Fruit fly (Drosophila melanogaster): ENCODE measurements around the gene CG15754.

CG15754 gene

dm6 chrX:13555700-13556099 is 27.9 kb downstream of the CG15754 start, which contains the start of gene CG11816:
TSS of gene CG11816 (minus strand) at chrX:13555800.
- TF ChIP-seq Jra (GFP tag; optimal IDR thresholded peaks at IDR 0.05) (no peak), sage (GFP tag; optimal IDR thresholded peaks at IDR 0.05) (no peak), CG9705 (GFP tag; optimal IDR thresholded peaks at IDR 0.05) (no peak), brk (GFP tag; optimal IDR thresholded peaks at IDR 0.05) (no peak), pan (optimal IDR thresholded peaks at IDR 0.05) (no peak), Mio (GFP tag; optimal IDR thresholded peaks at IDR 0.05) (no peak), Rel (GFP tag; optimal IDR thresholded peaks at IDR 0.05) (no peak), Rel (tag; optimal IDR thresholded peaks at IDR 0.05) (no peak), psq (GFP tag; optimal IDR thresholded peaks at IDR 0.05) (no peak), Dfd (GFP tag; optimal IDR thresholded peaks at IDR 0.05) (no peak), dsf (GFP tag; optimal IDR thresholded peaks at IDR 0.05; ENCODE audit: borderline replicate concordance) (no peak), ey (GFP tag; optimal IDR thresholded peaks at IDR 0.05) (no peak), OdsH (GFP tag; optimal IDR thresholded peaks at IDR 0.05) (no peak)

- no peak for TF ChIP-seq Mio (GFP tag; optimal IDR thresholded peaks at IDR 0.05)
- no peak for TF ChIP-seq rgr (GFP tag; optimal IDR thresholded peaks at IDR 0.05)
- TF ChIP-seq Jra (GFP tag; optimal IDR thresholded peaks at IDR 0.05): no peak
- TF ChIP-seq tai (GFP tag; optimal IDR thresholded peaks at IDR 0.05): no peak
Measured at dm6 chrX:13556172-13556571, 28.4 kb downstream of the CG15754 start, which contains the start of gene CG32631. TSS of gene CG32631 (plus strand) at chrX:13556472.

DNA sequence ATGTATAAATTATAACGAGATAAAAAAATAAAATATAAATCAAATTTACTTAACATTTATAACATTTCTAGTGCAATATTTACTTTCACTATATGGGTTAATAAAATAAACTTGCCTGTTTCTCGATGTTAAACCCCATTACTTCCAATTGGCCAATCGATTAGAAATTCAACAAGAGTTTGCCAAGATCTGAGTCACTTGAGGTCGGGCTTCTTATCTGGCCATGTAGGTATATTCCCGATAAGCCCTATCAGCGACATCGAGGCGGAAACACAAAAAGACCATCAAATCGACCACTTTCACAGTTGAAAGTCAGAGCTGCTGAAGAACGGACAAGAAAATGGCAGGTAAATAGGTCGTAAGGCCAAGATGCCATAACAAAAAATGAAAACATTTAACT is 33.6 kb downstream of the CG15754 start, which contains the start of gene CG32633:
CG32633 (plus strand) TSS at position 301 of the 400 bp plus-strand sequence.
- no peak for TF ChIP-seq dl (GFP tag; optimal IDR thresholded peaks at IDR 0.05; ENCODE audit: insufficient read depth in 1 of 2, partially characterized antibody in 2 of 2)
- peak; percentile 33 for TF ChIP-seq fru (GFP tag; optimal IDR thresholded peaks at IDR 0.05)

- TF ChIP-seq Mio (GFP tag; optimal IDR thresholded peaks at IDR 0.05) (no peak), lola (GFP tag; optimal IDR thresholded peaks at IDR 0.05) (no peak), usp (GFP tag; optimal IDR thresholded peaks at IDR 0.05) (no peak), pan (optimal IDR thresholded peaks at IDR 0.05) (no peak), Jra (GFP tag; optimal IDR thresholded peaks at IDR 0.05) (no peak), OdsH (GFP tag; optimal IDR thresholded peaks at IDR 0.05) (no peak), sage (GFP tag; optimal IDR thresholded peaks at IDR 0.05) (no peak), Hnf4 (GFP tag; optimal IDR thresholded peaks at IDR 0.05) (no peak), GATAd (GFP tag; optimal IDR thresholded peaks at IDR 0.05) (no peak), jim (GFP tag; optimal IDR thresholded peaks at IDR 0.05) (no peak), N (GFP tag; optimal IDR thresholded peaks at IDR 0.05) (no peak), Sp1 (GFP tag; optimal IDR thresholded peaks at IDR 0.05) (no peak), dsf (GFP tag; optimal IDR thresholded peaks at IDR 0.05; ENCODE audit: borderline replicate concordance) (no peak), rgr (GFP tag; optimal IDR thresholded peaks at IDR 0.05) (no peak), Vsx2 (GFP tag; optimal IDR thresholded peaks at IDR 0.05; ENCODE audit: partially characterized antibody) (no peak), Abd-B (GFP tag; optimal IDR thresholded peaks at IDR 0.05) (no peak), Rel (GFP tag; optimal IDR thresholded peaks at IDR 0.05) (no peak), Rel (tag; optimal IDR thresholded peaks at IDR 0.05) (no peak), HLH106 (tag; optimal IDR thresholded peaks at IDR 0.05) (no peak), dmrt93B (GFP tag; optimal IDR thresholded peaks at IDR 0.05) (no peak), psq (GFP tag; optimal IDR thresholded peaks at IDR 0.05) (no peak)
Measured at dm6 chrX:13563042-13563441, 35.2 kb downstream of the CG15754 start.

DNA sequence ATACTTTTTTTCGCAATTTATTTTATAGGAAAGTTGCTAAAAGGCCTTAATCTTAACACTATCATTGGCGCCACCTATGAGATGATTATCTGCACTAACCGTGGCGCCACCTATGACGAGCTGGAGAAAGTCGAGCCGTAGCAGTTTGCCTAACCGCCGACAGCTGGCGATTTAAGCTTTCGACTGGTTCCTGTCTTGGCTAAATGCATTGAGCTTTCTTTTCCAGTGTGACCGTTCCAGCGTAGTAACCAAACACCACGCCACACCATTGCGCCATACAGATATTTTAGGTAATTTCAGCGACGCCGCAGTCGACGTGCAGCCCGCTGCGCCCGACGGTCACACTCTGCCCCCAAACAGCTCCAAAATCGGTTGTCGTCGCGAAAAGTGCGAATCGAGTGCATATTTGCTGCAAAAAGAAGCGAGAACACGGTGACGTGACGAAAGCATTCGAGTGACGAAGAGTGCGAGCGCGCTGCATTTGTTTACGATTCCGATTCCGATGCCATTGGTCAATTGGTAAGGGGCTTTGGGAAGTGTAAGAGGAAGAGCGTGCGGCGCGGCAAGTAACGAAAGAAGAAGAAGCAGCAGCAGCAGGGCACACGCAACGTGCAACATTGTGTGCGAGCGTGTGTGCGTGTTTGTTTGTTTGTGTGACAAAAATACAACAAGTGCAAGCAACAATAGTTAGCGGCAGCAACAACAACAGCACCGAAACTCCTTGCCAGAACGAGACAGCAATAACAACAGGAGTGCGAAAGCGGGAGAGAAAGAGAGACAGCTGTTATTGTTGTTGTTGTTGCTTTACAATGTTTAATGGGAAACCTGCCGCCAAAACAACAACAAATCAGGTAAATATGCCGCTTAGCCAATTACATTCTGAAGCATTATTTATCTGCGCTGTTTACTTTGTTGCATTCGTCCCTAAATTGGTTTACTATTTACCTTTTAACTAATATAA is 36.0 kb downstream of the CG15754 start, which contains the start of the genes CG46311 and Tpst:
CG46311 (plus strand) TSS at position 341 of the 961 bp plus-strand sequence.
Tpst (plus strand) TSS at position 341 of the 961 bp plus-strand sequence.
- TF ChIP-seq OdsH (GFP tag; optimal IDR thresholded peaks at IDR 0.05): peak; percentile 53
- TF ChIP-seq foxo (GFP tag; optimal IDR thresholded peaks at IDR 0.05): peak in 1 of 2 experiments; percentile 71
- TF ChIP-seq Sp1 (GFP tag; optimal IDR thresholded peaks at IDR 0.05): peak; percentile 49
- peak; percentile 43 for TF ChIP-seq HLH106 (tag; optimal IDR thresholded peaks at IDR 0.05)
- TF ChIP-seq Hnf4 (GFP tag; optimal IDR thresholded peaks at IDR 0.05): peak; percentile 48
- TF ChIP-seq Abd-B (GFP tag; optimal IDR thresholded peaks at IDR 0.05): no peak
- TF ChIP-seq CG9705 (GFP tag; optimal IDR thresholded peaks at IDR 0.05): peak; percentile 22
- no peak for TF ChIP-seq sage (GFP tag; optimal IDR thresholded peaks at IDR 0.05)
- no peak for TF ChIP-seq dsf (GFP tag; optimal IDR thresholded peaks at IDR 0.05; ENCODE audit: borderline replicate concordance)
- no peak for TF ChIP-seq dmrt93B (GFP tag; optimal IDR thresholded peaks at IDR 0.05)
- peak; percentile 40 for TF ChIP-seq fru (GFP tag; optimal IDR thresholded peaks at IDR 0.05)
- peak; percentile 44 for TF ChIP-seq Dif (GFP tag; optimal IDR thresholded peaks at IDR 0.05; ENCODE audit: partially characterized antibody)
- TF ChIP-seq ey (GFP tag; optimal IDR thresholded peaks at IDR 0.05): peak; percentile 28
- no peak for TF ChIP-seq Hr78 (GFP tag; optimal IDR thresholded peaks at IDR 0.05)
- no peak for TF ChIP-seq dl (GFP tag; optimal IDR thresholded peaks at IDR 0.05; ENCODE audit: insufficient read depth in 1 of 2, partially characterized antibody in 2 of 2)
- TF ChIP-seq tai (GFP tag; optimal IDR thresholded peaks at IDR 0.05): peak; percentile 47
- no peak for TF ChIP-seq Dfd (GFP tag; optimal IDR thresholded peaks at IDR 0.05)
- peak; percentile 35 for TF ChIP-seq br (GFP tag; optimal IDR thresholded peaks at IDR 0.05)
- TF ChIP-seq brk (GFP tag; optimal IDR thresholded peaks at IDR 0.05): no peak
- peak; percentile 46 for TF ChIP-seq rgr (GFP tag; optimal IDR thresholded peaks at IDR 0.05)
- TF ChIP-seq psq (GFP tag; optimal IDR thresholded peaks at IDR 0.05): peak; percentile 41
- peak; percentile 1 for TF ChIP-seq Jra (GFP tag; optimal IDR thresholded peaks at IDR 0.05)
- TF ChIP-seq lola (GFP tag; optimal IDR thresholded peaks at IDR 0.05): no peak
- TF ChIP-seq CG32264 (GFP tag; optimal IDR thresholded peaks at IDR 0.05): no peak
- no peak for TF ChIP-seq woc (GFP tag; optimal IDR thresholded peaks at IDR 0.05)
- TF ChIP-seq Hr83 (GFP tag; optimal IDR thresholded peaks at IDR 0.05; ENCODE audit: poor library complexity, severe bottlenecking): peak; percentile 9
- TF ChIP-seq Vsx2 (GFP tag; optimal IDR thresholded peaks at IDR 0.05; ENCODE audit: partially characterized antibody): no peak

Data from whole organism, wandering third instar larva.